Worm (Caenorhabditis elegans): ENCODE data around the gene F15B9.6.

Gene F15B9.6

DNA sequence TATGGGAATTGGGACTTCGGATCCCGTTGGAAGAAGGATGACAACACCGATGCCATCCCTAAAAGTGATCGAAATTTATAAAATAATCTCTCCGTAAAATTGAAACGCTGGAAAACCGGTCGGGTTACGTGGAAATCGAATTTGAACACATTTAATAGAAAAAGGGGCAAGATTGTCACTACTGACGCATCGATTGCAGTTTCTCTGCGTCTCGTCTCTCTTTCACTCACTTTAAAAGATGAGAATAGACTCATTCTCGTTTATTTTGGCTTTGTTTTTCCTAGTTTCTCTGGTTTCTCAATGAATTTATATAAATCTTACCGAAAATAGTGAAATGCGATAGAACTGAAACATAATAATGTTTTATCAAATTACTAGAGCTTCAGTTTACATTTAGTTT is 27.7 kb downstream of the F15B9.6 start, which contains the start of gene scyl-1:
TSS of gene scyl-1 (minus strand) at position 56 of the 400 bp plus-strand sequence.
- TF ChIP-seq unc-62 (GFP tag; optimal IDR thresholded peaks at IDR 0.05) = no peak

DNA sequence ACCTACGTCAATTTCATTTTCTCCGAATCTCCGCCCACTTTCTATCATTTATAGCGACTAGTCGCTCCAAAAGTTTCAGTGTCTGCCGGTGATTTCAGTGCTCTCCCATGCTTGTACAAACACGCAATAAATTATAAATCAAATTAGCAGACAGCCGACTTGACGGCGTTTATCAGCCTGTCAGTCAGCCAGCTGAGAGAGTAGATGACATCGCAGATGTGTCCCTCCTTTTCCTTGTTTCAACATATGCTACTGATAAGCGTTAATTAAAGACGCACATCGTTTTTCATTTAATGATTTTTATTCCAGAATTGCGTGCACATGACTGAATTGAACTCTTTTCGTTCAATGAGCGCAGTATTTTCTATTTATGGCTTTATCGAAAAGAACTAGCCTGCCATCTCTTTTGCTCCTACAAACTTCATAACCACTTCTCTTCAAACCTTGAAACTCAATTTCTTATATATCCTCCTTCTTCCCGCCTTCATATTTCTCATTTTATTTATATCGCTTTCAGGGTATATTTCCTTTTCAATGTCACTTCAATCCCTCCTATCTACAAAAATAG is 29.3 kb downstream of the F15B9.6 start, which contains the start of gene lap-2:
TSS of gene lap-2 (plus strand) at position 518 of the 568 bp plus-strand sequence.
- no peak for TF ChIP-seq unc-62 (GFP tag; optimal IDR thresholded peaks at IDR 0.05)

DNA sequence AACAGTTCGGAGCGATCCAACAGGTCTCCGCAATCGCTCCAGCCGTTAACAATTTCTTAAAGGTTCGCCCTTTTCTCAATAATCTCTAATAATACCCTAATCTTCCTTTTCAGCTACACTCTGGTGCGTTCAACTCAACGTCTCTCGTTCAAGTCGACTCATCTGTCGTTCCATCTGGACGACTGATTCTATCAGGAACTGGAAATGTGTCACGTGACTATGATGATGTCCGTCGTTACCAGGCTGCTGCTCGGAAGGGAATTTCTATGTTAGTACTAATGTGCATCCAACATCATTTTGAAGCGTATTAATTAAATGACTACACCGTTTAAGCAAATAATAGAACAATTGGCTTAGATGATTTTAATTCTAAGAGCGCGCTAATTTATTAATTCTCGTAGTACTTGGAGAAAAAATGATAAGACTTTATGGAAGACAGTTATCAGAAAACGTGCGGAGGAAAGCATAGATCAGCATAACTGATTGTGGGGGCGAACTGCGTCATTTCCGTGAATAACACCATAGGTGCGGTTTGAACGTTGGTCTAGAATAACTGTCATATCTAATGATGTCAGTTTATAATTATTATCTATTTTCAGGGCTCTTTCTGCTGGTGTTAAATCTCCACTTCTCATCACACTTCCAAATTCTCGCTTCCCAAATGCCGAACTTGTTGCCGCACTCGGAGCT is 30.0 kb downstream of the F15B9.6 start:
- no peak for TF ChIP-seq unc-62 (GFP tag; optimal IDR thresholded peaks at IDR 0.05)

- TF ChIP-seq unc-62 (GFP tag; optimal IDR thresholded peaks at IDR 0.05) = no peak
These were observed 31.1 kb downstream of the F15B9.6 start for ce11 chrV:13045017-13045416.

- no peak for TF ChIP-seq unc-62 (GFP tag; optimal IDR thresholded peaks at IDR 0.05)
These were observed 32.5 kb downstream of the F15B9.6 start for ce11 chrV:13046125-13047123.

DNA sequence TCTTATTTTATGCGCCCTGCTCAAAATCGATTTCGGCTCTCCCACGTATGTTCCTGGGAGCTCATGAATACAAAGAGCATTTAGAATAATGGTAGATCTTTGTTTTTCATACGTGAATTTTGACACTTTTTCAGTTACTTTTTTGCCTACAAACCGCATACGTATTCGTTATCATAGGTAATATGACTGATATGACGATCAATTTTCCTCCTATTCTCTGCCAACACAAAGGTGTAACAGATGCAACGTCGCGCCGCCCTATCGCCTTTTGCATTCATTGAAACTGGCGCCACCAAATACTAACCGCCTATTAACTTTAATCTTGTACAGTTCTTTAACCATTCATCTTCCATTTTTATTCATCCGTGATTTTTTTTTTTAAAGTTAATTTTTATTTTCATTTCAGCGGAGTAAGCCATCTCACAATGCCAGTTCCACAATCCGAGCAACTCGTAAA is 33.7 kb downstream of the F15B9.6 start, which contains the start of gene W07G4.5:
TSS of gene W07G4.5 (plus strand) at position 407 of the 457 bp plus-strand sequence.
- no peak for TF ChIP-seq unc-62 (GFP tag; optimal IDR thresholded peaks at IDR 0.05)

DNA sequence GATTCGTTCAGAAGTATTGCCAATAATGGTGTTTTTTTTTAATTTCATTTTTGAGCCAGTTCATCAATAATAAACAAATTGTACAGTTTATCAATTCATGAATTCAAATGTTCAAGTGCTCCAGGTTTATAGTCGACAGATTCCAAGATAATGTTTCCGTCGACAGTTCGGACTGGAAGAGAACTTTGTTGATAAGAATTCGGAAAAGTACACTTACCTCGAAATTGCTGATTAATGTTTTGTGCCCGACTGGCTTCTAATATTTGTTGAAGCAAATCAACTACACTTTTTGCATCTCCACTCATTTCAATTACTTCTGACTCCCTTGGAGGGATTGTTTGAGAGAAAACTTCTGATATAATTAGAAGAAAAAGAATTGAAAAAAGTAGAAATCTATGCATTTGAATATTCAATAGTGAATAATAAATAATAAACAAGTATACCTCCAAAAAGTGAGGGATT is 35.2 kb downstream of the F15B9.6 start, which contains the start of gene W07G4.8:
TSS of gene W07G4.8 (minus strand) at position 412 of the 462 bp plus-strand sequence.
- TF ChIP-seq unc-62 (GFP tag; optimal IDR thresholded peaks at IDR 0.05) = no peak

ce11 chrV:13053635-13054034 is 39.7 kb downstream of the F15B9.6 start, which contains the start of gene srr-1:
Gene srr-1, minus strand, starts transcription at chrV:13053735.
- no peak for TF ChIP-seq unc-62 (GFP tag; optimal IDR thresholded peaks at IDR 0.05)

DNA sequence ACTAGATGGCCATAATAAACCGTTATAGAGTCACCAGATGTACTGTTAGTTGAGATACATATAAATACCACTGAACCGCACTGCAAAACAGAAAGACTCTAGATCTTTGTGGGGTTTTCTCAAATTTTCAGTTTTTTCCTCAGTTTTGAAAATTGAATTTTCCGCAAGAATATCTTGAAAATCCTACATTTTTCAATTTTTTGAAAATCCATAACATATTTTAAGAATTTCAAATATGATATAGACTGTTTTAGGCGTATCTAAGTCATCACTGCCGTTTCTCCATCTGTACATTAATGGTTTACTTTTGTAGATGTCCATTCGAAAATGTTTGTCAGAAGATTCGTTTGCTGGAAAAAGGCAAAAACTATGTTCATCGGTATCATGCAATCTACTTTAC is 47.9 kb downstream of the F15B9.6 start, which contains the start of gene F42E8.1:
TSS of gene F42E8.1 (plus strand) at position 301 of the 400 bp plus-strand sequence.
- TF ChIP-seq unc-62 (GFP tag; optimal IDR thresholded peaks at IDR 0.05) = no peak

- TF ChIP-seq unc-62 (GFP tag; optimal IDR thresholded peaks at IDR 0.05) = no peak
These were observed 49.5 kb downstream of the F15B9.6 start for ce11 chrV:13063402-13063801.

ce11 chrV:13064164-13064563 is 50.2 kb downstream of the F15B9.6 start:
- no peak for TF ChIP-seq unc-62 (GFP tag; optimal IDR thresholded peaks at IDR 0.05)
